Worm (Caenorhabditis elegans) whole organism, late embryonic: ENCODE measurements around the gene spe-6.

Experiments used
- C08G9.2 ChIP-seq: sonication (generic microtip); optimal IDR thresholded peaks from 2 replicates; lab custom pipeline; 2016; ENCODE audit warnings: mild to moderate bottlenecking, missing genetic modification characterization, moderate library complexity, missing compliant biosample characterization
- C38D4.7 ChIP-seq: fragments of 200-800 bp; sonication (Bioruptor generic); optimal IDR thresholded peaks from 2 replicates; lab custom pipeline; 2018; ENCODE audit warnings: mild to moderate bottlenecking, missing genetic modification characterization, moderate library complexity, missing compliant biosample characterization
- K02D7.2 ChIP-seq: sonication (generic microtip); optimal IDR thresholded peaks from 2 replicates; lab custom pipeline; 2017; ENCODE audit warnings: mild to moderate bottlenecking, missing genetic modification characterization, missing compliant biosample characterization
- ahr-1 ChIP-seq: sonication (generic microtip); optimal IDR thresholded peaks from 2 replicates; lab custom pipeline; 2016; ENCODE audit warnings: missing genetic modification characterization, missing compliant biosample characterization
- ama-1 ChIP-seq: fragments of 150-350 bp; optimal IDR thresholded peaks from 2 replicates; lab custom pipeline; 2014
- ceh-18 ChIP-seq: sonication (generic microtip); optimal IDR thresholded peaks from 2 replicates; lab custom pipeline; 2016; ENCODE audit warnings: missing genetic modification characterization, missing compliant biosample characterization
- ceh-19 ChIP-seq: fragments of 200-800 bp; sonication (Bioruptor generic); optimal IDR thresholded peaks from 2 replicates; lab custom pipeline; 2018; ENCODE audit warnings: mild to moderate bottlenecking, missing genetic modification characterization, missing compliant biosample characterization
- ceh-24 ChIP-seq: sonication (generic microtip); optimal IDR thresholded peaks from 2 replicates; lab custom pipeline; 2016; ENCODE audit warnings: mild to moderate bottlenecking, missing genetic modification characterization, missing compliant biosample characterization
- ceh-31 ChIP-seq: sonication (generic microtip); optimal IDR thresholded peaks from 2 replicates; lab custom pipeline; 2016; ENCODE audit warnings: missing genetic modification characterization, missing compliant biosample characterization
- ceh-34 ChIP-seq: sonication (generic microtip); optimal IDR thresholded peaks from 2 replicates; lab custom pipeline; 2016; ENCODE audit warnings: mild to moderate bottlenecking, missing genetic modification characterization, missing compliant biosample characterization
- ceh-48 ChIP-seq: sonication (generic microtip); optimal IDR thresholded peaks from 2 replicates; lab custom pipeline; 2016; ENCODE audit warnings: missing genetic modification characterization, inconsistent platforms, missing compliant biosample characterization
- che-1 ChIP-seq: sonication (generic microtip); optimal IDR thresholded peaks from 2 replicates; lab custom pipeline; 2016; ENCODE audit warnings: mild to moderate bottlenecking, missing genetic modification characterization, missing compliant biosample characterization
- dmd-4 ChIP-seq: sonication (generic microtip); optimal IDR thresholded peaks from 2 replicates; lab custom pipeline; 2016; ENCODE audit warnings: borderline replicate concordance, missing genetic modification characterization, missing compliant biosample characterization
- elt-2 ChIP-seq: sonication (generic microtip); optimal IDR thresholded peaks from 2 replicates; lab custom pipeline; 2016; ENCODE audit warnings: missing genetic modification reagents, missing genetic modification characterization, missing compliant biosample characterization
- hlh-15 ChIP-seq: sonication (generic microtip); optimal IDR thresholded peaks from 2 replicates; lab custom pipeline; 2016; ENCODE audit warnings: missing genetic modification characterization, missing compliant biosample characterization
- hlh-30 ChIP-seq: sonication (generic microtip); optimal IDR thresholded peaks from 2 replicates; lab custom pipeline; 2017; ENCODE audit warnings: antibody characterized with exemption, missing genetic modification characterization, missing compliant biosample characterization; ENCODE audit not compliant: insufficient read depth
- hlh-6 ChIP-seq: sonication (generic microtip); optimal IDR thresholded peaks from 2 replicates; lab custom pipeline; 2016; ENCODE audit warnings: missing genotype, missing genetic modification characterization, missing compliant biosample characterization
- hlh-8 ChIP-seq: sonication (generic microtip); optimal IDR thresholded peaks from 2 replicates; lab custom pipeline; 2016; ENCODE audit warnings: missing genotype, missing genetic modification characterization, missing compliant biosample characterization
- lim-6 ChIP-seq: sonication (generic microtip); optimal IDR thresholded peaks from 2 replicates; lab custom pipeline; 2016; ENCODE audit warnings: missing genetic modification characterization, missing compliant biosample characterization
- madf-2 ChIP-seq: sonication (generic microtip); optimal IDR thresholded peaks from 2 replicates; lab custom pipeline; 2017; ENCODE audit warnings: missing genetic modification characterization, missing compliant biosample characterization
- nfya-1 ChIP-seq: sonication (generic microtip); optimal IDR thresholded peaks from 2 replicates; lab custom pipeline; 2017; ENCODE audit warnings: missing genetic modification characterization, mild to moderate bottlenecking, missing compliant biosample characterization, antibody characterized with exemption, moderate library complexity
- nhr-232 ChIP-seq: sonication (generic microtip); optimal IDR thresholded peaks from 2 replicates; lab custom pipeline; 2016; ENCODE audit warnings: missing genetic modification characterization, missing compliant biosample characterization
- pag-3 ChIP-seq: sonication (generic microtip); optimal IDR thresholded peaks from 2 replicates; lab custom pipeline; 2016; ENCODE audit warnings: missing compliant biosample characterization, missing genetic modification characterization, borderline replicate concordance
- pat-9 ChIP-seq: fragments of 200-800 bp; sonication (Bioruptor generic); optimal IDR thresholded peaks from 2 replicates; lab custom pipeline; 2018; ENCODE audit warnings: mild to moderate bottlenecking, missing genetic modification characterization, moderate library complexity, missing compliant biosample characterization
- pha-2 ChIP-seq: sonication (generic microtip); optimal IDR thresholded peaks from 2 replicates; lab custom pipeline; 2017; ENCODE audit warnings: mild to moderate bottlenecking, missing genetic modification characterization, missing compliant biosample characterization
- pros-1 ChIP-seq: fragments of 150-350 bp; optimal IDR thresholded peaks from 2 replicates; lab custom pipeline; 2014; ENCODE audit warnings: missing biosample characterization, missing genetic modification reagents, missing genetic modification characterization
- ref-2 ChIP-seq: sonication (generic microtip); optimal IDR thresholded peaks from 2 replicates; lab custom pipeline; 2016; ENCODE audit warnings: missing genetic modification characterization, missing compliant biosample characterization
- rnt-1 ChIP-seq: sonication (generic microtip); optimal IDR thresholded peaks from 2 replicates; lab custom pipeline; 2016; ENCODE audit warnings: missing genetic modification characterization, missing compliant biosample characterization
- sdc-2 ChIP-seq: sonication (generic microtip); optimal IDR thresholded peaks from 2 replicates; lab custom pipeline; 2016; ENCODE audit warnings: missing genotype, missing genetic modification characterization, missing compliant biosample characterization
- sox-4 ChIP-seq: sonication (generic microtip); optimal IDR thresholded peaks from 2 replicates; lab custom pipeline; 2017; ENCODE audit warnings: mild to moderate bottlenecking, missing genetic modification characterization, inconsistent platforms, missing compliant biosample characterization
- tbx-2 ChIP-seq: sonication (generic microtip); optimal IDR thresholded peaks from 2 replicates; lab custom pipeline; 2016; ENCODE audit warnings: missing genetic modification characterization, missing compliant biosample characterization
- tbx-7 ChIP-seq: sonication (generic microtip); optimal IDR thresholded peaks from 2 replicates; lab custom pipeline; 2016; ENCODE audit warnings: missing genotype, missing genetic modification characterization, missing compliant biosample characterization
- ttx-3 ChIP-seq: sonication (generic microtip); optimal IDR thresholded peaks from 2 replicates; lab custom pipeline; 2016; ENCODE audit warnings: missing genetic modification reagents, missing genetic modification characterization, missing compliant biosample characterization
- zip-5 ChIP-seq: sonication (generic microtip); optimal IDR thresholded peaks from 2 replicates; lab custom pipeline; 2016; ENCODE audit warnings: missing genetic modification characterization, missing compliant biosample characterization

The spe-6 gene

DNA sequence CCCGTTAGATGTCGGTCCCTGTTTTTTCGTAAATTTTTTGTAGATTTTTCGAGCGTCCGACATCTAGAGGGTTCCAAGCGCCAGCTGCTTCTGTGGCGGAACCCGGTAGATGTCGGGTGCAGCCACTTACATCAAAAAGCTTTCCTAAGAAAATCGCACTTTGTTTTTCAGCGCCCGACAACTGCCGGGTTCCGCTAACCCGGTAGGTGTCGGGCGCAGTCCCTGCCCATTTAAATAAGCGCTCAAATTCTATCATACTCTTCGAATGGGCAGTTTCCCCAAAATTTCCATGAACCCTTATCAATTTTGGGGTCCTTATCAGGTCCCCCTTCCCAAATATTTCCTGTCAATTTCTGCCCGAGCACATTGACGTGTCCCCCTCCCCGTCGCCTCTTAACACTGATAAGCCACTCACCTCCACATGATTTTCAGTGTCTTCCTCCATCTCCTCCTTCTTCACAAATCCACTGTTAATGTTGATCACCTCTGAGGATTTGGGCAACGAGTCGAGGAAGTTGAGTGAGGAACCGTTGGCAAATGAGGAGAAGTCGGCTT is 39.8 kb upstream of the spe-6 start:
- TF ChIP-seq ceh-18 (no peak), C38D4.7 (GFP tag; lab: Kevin White, UChicago) (no peak), ref-2 (tag; lab: Kevin White, UChicago) (peak; percentile 27), nhr-232 (tag; lab: Kevin White, UChicago) (no peak), ama-1 (lab: Kevin White, UChicago) (no peak), elt-2 (tag; lab: Kevin White, UChicago) (peak; percentile 93), ahr-1 (no peak), pros-1 (tag; lab: Kevin White, UChicago) (no peak), che-1 (tag; lab: Kevin White, UChicago) (no peak)

DNA sequence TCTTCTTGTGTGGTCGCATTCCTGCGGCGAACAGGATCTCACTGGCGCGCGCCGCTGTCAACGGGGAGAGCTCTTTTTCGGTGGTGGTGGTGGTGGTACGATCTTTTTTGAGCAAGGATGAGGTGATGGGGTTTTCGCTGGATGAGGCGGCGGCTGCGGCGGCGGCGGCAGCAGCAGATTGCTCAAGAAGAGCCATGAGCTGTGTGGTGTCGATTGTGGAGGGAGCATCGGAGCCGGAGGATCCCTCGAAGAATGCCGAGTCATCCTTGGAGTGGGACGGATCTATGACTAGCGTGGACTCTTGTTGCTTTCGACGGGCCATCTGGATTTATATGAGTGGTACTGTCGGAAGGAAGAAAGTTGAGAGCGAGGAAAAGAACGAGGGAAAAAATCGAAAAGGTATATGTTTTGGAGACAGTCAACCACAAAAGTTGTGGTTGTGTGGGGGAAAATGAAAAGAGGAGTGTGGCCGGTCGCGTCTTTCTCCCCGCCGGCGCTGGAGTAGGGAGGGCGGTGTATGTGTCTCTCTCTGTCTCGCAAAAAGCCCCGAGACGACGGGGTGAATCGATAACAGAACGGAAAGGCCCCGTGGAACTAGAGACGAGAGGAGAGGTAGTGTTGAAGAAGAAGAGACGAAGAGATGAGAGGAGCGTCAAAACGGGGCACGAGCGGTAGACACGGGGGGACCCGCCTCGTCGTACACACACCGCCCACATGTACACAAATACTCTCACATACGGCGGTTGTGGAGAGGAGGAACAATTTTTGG is 38.7 kb upstream of the spe-6 start:
- TF ChIP-seq pros-1 (tag; lab: Kevin White, UChicago): no peak
- no peak for TF ChIP-seq elt-2 (tag; lab: Kevin White, UChicago)
- TF ChIP-seq hlh-8 (tag; lab: Kevin White, UChicago): no peak
- peak; percentile 64 for TF ChIP-seq ceh-48 (tag; lab: Kevin White, UChicago)
- peak; percentile 49 for TF ChIP-seq hlh-6 (tag; lab: Kevin White, UChicago)
- TF ChIP-seq tbx-7 (tag; lab: Kevin White, UChicago): no peak
- no peak for TF ChIP-seq sox-4 (tag; lab: Kevin White, UChicago)
- TF ChIP-seq ceh-24 (tag; lab: Kevin White, UChicago): no peak
- TF ChIP-seq pat-9 (tag; lab: Kevin White, UChicago): no peak
- peak; percentile 57 for TF ChIP-seq ceh-34 (tag; lab: Kevin White, UChicago)
- no peak for TF ChIP-seq rnt-1 (tag; lab: Kevin White, UChicago)
- TF ChIP-seq pag-3 (tag; lab: Kevin White, UChicago): no peak
- TF ChIP-seq hlh-30 (tag; lab: Kevin White, UChicago): peak; percentile 75
- TF ChIP-seq sdc-2 (tag; lab: Kevin White, UChicago): no peak
- no peak for TF ChIP-seq dmd-4 (tag; lab: Kevin White, UChicago)
- peak; percentile 52 for TF ChIP-seq nfya-1 (tag; lab: Kevin White, UChicago)
- no peak for TF ChIP-seq madf-2 (tag; lab: Kevin White, UChicago)
- peak; percentile 3 for TF ChIP-seq C08G9.2 (tag; lab: Kevin White, UChicago)
- peak; percentile 34 for TF ChIP-seq ceh-31
- peak; percentile 26 for TF ChIP-seq ref-2 (tag; lab: Kevin White, UChicago)
- no peak for TF ChIP-seq zip-5 (tag; lab: Kevin White, UChicago)
- peak; percentile 50 for TF ChIP-seq tbx-2
- TF ChIP-seq ttx-3 (tag; lab: Kevin White, UChicago): no peak
- no peak for TF ChIP-seq hlh-15
- TF ChIP-seq, all 69 proteins: peak for 9

DNA sequence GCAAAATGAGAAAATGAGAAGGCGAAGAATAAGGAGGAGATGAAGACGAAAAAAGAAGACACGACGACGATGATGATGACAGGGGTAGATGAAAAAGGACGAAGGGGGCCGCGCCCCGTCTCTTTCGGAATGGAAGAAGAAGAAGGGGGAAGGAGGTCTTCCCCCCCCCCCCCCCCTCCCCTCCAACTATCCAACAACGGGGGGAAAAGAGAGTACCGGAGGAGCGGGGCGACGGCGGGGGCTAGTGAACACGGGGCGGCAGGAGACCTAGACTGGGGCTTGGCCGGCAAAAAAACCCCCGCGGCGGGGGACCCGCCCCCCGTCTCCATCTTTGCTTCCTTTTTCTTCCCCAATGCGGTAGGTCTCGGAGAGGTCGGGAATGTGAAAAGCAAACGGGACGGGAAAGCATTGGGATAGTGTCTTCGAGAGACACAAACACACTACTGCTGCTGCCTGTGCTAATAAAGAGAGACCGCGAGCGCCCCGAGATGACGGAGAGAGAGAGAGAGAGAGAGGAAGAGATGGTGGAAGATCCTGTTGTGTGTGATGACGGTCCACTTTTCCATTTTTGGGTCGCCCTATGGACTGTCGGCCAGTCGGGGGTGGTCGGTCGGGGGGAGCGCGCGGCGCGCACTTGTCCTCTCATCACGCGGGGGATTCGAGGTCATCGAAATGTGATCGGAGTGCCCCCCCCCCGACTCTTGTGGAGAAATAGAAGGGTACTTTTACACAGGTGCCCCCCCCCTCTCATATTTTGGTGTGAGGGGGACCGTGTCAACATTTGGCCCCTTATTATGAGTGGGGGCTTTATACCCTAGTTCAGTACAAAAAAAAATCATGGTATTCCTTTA is 37.4 kb upstream of the spe-6 start:
- TF ChIP-seq pha-2 (tag; lab: Kevin White, UChicago) (peak; percentile 2), elt-2 (tag; lab: Kevin White, UChicago) (no peak), madf-2 (tag; lab: Kevin White, UChicago) (no peak), ceh-19 (peak; percentile 32), ceh-34 (tag; lab: Kevin White, UChicago) (peak; percentile 44), nhr-232 (tag; lab: Kevin White, UChicago) (no peak), K02D7.2 (tag; lab: Kevin White, UChicago) (peak; percentile 4), nfya-1 (tag; lab: Kevin White, UChicago) (peak; percentile 1), lim-6 (tag; lab: Kevin White, UChicago) (no peak), ref-2 (tag; lab: Kevin White, UChicago) (peak; percentile 30)
